Worm (Caenorhabditis elegans) whole organism, late embryonic: Measurements from ENCODE around the gene smg-8.

ENCODE experiments used
- ama-1 ChIP-seq: fragments of 150-350 bp; optimal IDR thresholded peaks from 2 replicates; lab custom pipeline; 2014
- ceh-24 ChIP-seq: sonication (generic microtip); optimal IDR thresholded peaks from 2 replicates; lab custom pipeline; 2016; ENCODE audit warnings: mild to moderate bottlenecking, missing genetic modification characterization, missing compliant biosample characterization
- fkh-10 ChIP-seq: fragments of 150-350 bp; optimal IDR thresholded peaks from 2 replicates; lab custom pipeline; 2014; ENCODE audit warnings: missing biosample characterization, missing genetic modification reagents, missing genetic modification characterization
- gmeb-2 ChIP-seq: sonication (generic microtip); optimal IDR thresholded peaks from 2 replicates; lab custom pipeline; 2016; ENCODE audit warnings: missing genetic modification characterization, inconsistent platforms, missing compliant biosample characterization
- hlh-6 ChIP-seq: sonication (generic microtip); optimal IDR thresholded peaks from 2 replicates; lab custom pipeline; 2016; ENCODE audit warnings: missing genotype, missing genetic modification characterization, missing compliant biosample characterization
- unc-86 ChIP-seq: sonication (generic microtip); optimal IDR thresholded peaks from 2 replicates; lab custom pipeline; 2016; ENCODE audit warnings: missing genetic modification characterization, missing compliant biosample characterization
- zip-5 ChIP-seq: sonication (generic microtip); optimal IDR thresholded peaks from 2 replicates; lab custom pipeline; 2016; ENCODE audit warnings: missing genetic modification characterization, missing compliant biosample characterization

ce11 chrII:14455332-14455731 is 14.1 kb downstream of the smg-8 start, which contains the start of gene dmsr-6:
- TF ChIP-seq hlh-6 (no peak), gmeb-2 (tag; lab: Kevin White, UChicago) (no peak), ceh-24 (tag; lab: Kevin White, UChicago) (no peak), fkh-10 (no peak), ama-1 (lab: Kevin White, UChicago) (no peak), zip-5 (tag; lab: Kevin White, UChicago) (no peak), unc-86 (tag; lab: Kevin White, UChicago) (no peak)
